Worm (Caenorhabditis elegans) whole organism, early embryonic: ENCODE data around the gene clec-166.

Experiments used
- F13C5.2 ChIP-seq: sonication (generic microtip); optimal IDR thresholded peaks from 2 replicates; lab custom pipeline; 2017; ENCODE audit warnings: mild to moderate bottlenecking, missing genetic modification characterization, inconsistent platforms, missing compliant biosample characterization
- aly-1 ChIP-seq: sonication (generic microtip); optimal IDR thresholded peaks from 2 replicates; lab custom pipeline; 2016; ENCODE audit warnings: missing genetic modification characterization, missing compliant biosample characterization
- ama-1 ChIP-seq: fragments of 150-350 bp; optimal IDR thresholded peaks from 2 replicates; lab custom pipeline; 2014
- flt-1 ChIP-seq: fragments of 200-800 bp; sonication (Bioruptor generic); IDR thresholded peaks from 2 replicates; pipeline ENCODE4 v1.3.6; 2022; ENCODE audit warnings: missing genetic modification characterization, missing compliant biosample characterization
- hmg-4 ChIP-seq: fragments of 200-800 bp; sonication (Bioruptor generic); optimal IDR thresholded peaks from 2 replicates; lab custom pipeline; 2018; ENCODE audit warnings: mild to moderate bottlenecking, missing genetic modification characterization, missing compliant biosample characterization
- pes-1 ChIP-seq: fragments of 200-800 bp; sonication (Bioruptor generic); IDR thresholded peaks from 2 replicates; pipeline ENCODE4 v1.3.6; 2022; ENCODE audit warnings: missing genetic modification reagents, missing genetic modification characterization, missing compliant biosample characterization
- sea-1 ChIP-seq: fragments of 200-800 bp; sonication (Bioruptor generic); conservative IDR thresholded peaks from 2 replicates; pipeline ENCODE4 v1.3.6; 2022; ENCODE audit warnings: missing genetic modification characterization, missing compliant biosample characterization
- tbx-11 ChIP-seq: fragments of 200-800 bp; sonication (Bioruptor generic); IDR thresholded peaks from 2 replicates; pipeline ENCODE4 v1.3.6; 2022; ENCODE audit warnings: missing genetic modification characterization, missing compliant biosample characterization
- tbx-37 ChIP-seq: fragments of 200-800 bp; sonication (Bioruptor generic); conservative IDR thresholded peaks from 2 replicates; pipeline ENCODE4 v1.3.6; 2022; ENCODE audit warnings: missing genetic modification reagents, missing genetic modification characterization, missing compliant biosample characterization

DNA sequence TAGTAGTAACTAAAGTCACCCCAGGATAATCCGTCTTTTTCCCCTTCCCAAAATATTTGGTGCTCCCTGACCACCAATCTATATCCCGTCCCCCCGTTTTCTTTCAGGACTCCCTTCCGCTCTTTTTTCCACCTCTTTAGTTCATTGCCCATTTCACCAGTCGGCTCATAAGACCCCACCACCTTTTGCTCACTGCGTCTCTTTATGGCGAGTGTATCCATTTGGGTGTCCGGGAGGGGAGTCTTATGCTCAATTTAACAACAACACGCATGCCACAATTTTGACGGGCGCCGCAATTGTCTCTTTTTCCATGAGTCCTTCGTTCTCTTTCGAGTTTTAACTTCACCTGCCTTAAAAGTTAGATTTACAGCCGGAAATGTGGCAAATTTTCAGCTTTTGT lies 38.0 kb downstream of the clec-166 start:
- no peak for TF ChIP-seq pes-1
- no peak for TF ChIP-seq ama-1 (lab: Kevin White, UChicago)
- no peak for TF ChIP-seq tbx-37 (GFP tag; lab: Robert Waterston, UW)
- no peak for TF ChIP-seq aly-1 (tag; lab: Kevin White, UChicago)
- TF ChIP-seq hmg-4, result no peak
- TF ChIP-seq flt-1 (GFP tag; lab: Robert Waterston, UW), result no peak
- no peak for TF ChIP-seq sea-1 (GFP tag; lab: Robert Waterston, UW)
- TF ChIP-seq tbx-11, result no peak
- no peak for TF ChIP-seq F13C5.2
